Worm (Caenorhabditis elegans) whole organism, late embryonic: Measurements from ENCODE around the gene dct-18.

Experiments used
- ama-1 ChIP-seq: fragments of 150-350 bp; optimal IDR thresholded peaks from 2 replicates; lab custom pipeline; 2014
- ceh-19 ChIP-seq: fragments of 200-800 bp; sonication (Bioruptor generic); optimal IDR thresholded peaks from 2 replicates; lab custom pipeline; 2018; ENCODE audit warnings: mild to moderate bottlenecking, missing genetic modification characterization, missing compliant biosample characterization
- dmd-4 ChIP-seq: sonication (generic microtip); optimal IDR thresholded peaks from 2 replicates; lab custom pipeline; 2016; ENCODE audit warnings: borderline replicate concordance, missing genetic modification characterization, missing compliant biosample characterization
- pag-3 ChIP-seq: sonication (generic microtip); optimal IDR thresholded peaks from 2 replicates; lab custom pipeline; 2016; ENCODE audit warnings: missing compliant biosample characterization, missing genetic modification characterization, borderline replicate concordance
- pax-1 ChIP-seq: fragments of 150-350 bp; optimal IDR thresholded peaks from 2 replicates; lab custom pipeline; 2014; ENCODE audit warnings: missing biosample characterization, missing genetic modification characterization
- sox-4 ChIP-seq: sonication (generic microtip); optimal IDR thresholded peaks from 2 replicates; lab custom pipeline; 2017; ENCODE audit warnings: mild to moderate bottlenecking, missing genetic modification characterization, inconsistent platforms, missing compliant biosample characterization

- TF ChIP-seq ama-1 (no peak), pax-1 (tag; lab: Kevin White, UChicago) (no peak), pag-3 (tag; lab: Kevin White, UChicago) (no peak), dmd-4 (tag; lab: Kevin White, UChicago) (no peak), ceh-19 (no peak), sox-4 (tag; lab: Kevin White, UChicago) (no peak)
These were observed 34.6 kb downstream of the dct-18 start for ce11 chrII:12966274-12966673.
